Fruit fly (Drosophila melanogaster): ENCODE measurements around the gene CG3168.

dm6 chrX:6699255-6699885, 40.4 kb downstream of the CG3168 start, which contains the start of gene CG14441:
- TF ChIP-seq CG12768 (GFP tag; optimal IDR thresholded peaks at IDR 0.05) (peak; percentile 48), cnc (optimal IDR thresholded peaks at IDR 0.05) (no peak), kay (GFP tag; ENCODE audit: borderline replicate concordance) (no peak)
